Worm (Caenorhabditis elegans) whole organism, young adult: Measurements from ENCODE around the gene col-91.

Experiments used
- B0035.1 ChIP-seq: sonication (generic microtip); optimal IDR thresholded peaks from 2 replicates; lab custom pipeline; 2016; ENCODE audit warnings: missing genetic modification characterization, mild to moderate bottlenecking, missing compliant biosample characterization, missing genotype, missing genetic modification reagents
- atf-7 ChIP-seq: sonication (generic microtip); optimal IDR thresholded peaks from 2 replicates; lab custom pipeline; 2017; ENCODE audit warnings: mild to moderate bottlenecking, missing genetic modification characterization, missing compliant biosample characterization
- rpc-1 ChIP-seq, 2 experiments: fragments of 150-350 bp in 1 of 2; sonication (generic microtip) in 1 of 2; optimal IDR thresholded peaks; 2 replicates each; lab custom pipeline; 2014 to 2018; ENCODE audit warnings: missing biosample characterization in 1 of 2, missing genetic modification characterization in 1 of 2, missing genetic modification reagents in 1 of 2, missing genotype in 1 of 2
- snpc-4 ChIP-seq, 5 experiments: fragments of 150-350 bp in 1 of 5; sonication (generic microtip) in 4 of 5; optimal IDR thresholded peaks; 2 replicates each; lab custom pipeline; 2014 to 2018; ENCODE audit warnings: missing genetic modification characterization in 5 of 5, missing biosample characterization in 3 of 5, antibody characterized with exemption in 2 of 5, mild to moderate bottlenecking in 2 of 5, missing compliant biosample characterization in 2 of 5, missing genotype in 2 of 5, moderate library complexity in 2 of 5, missing genetic modification reagents in 1 of 5
- tbx-9 ChIP-seq: sonication (generic microtip); optimal IDR thresholded peaks from 2 replicates; lab custom pipeline; 2016; ENCODE audit warnings: borderline replicate concordance, missing genetic modification characterization, inconsistent platforms, missing compliant biosample characterization
- unc-130 ChIP-seq: sonication (generic microtip); optimal IDR thresholded peaks from 2 replicates; lab custom pipeline; 2016; ENCODE audit warnings: missing genetic modification reagents, missing genetic modification characterization, missing compliant biosample characterization

- TF ChIP-seq snpc-4 (GFP tag; optimal IDR thresholded peaks at IDR 0.05; lab: Kevin White, UChicago) = no peak
- TF ChIP-seq snpc-4 (tag; optimal IDR thresholded peaks at IDR 0.05; lab: Kevin White, UChicago) = no peak
- no peak for TF ChIP-seq atf-7 (tag; lab: Kevin White, UChicago)
- TF ChIP-seq unc-130 (GFP tag; lab: Kevin White, UChicago) = no peak
- no peak for TF ChIP-seq tbx-9 (tag; lab: Kevin White, UChicago)
- no peak for TF ChIP-seq B0035.1
- no peak for TF ChIP-seq rpc-1 (optimal IDR thresholded peaks at IDR 0.05; lab: Kevin White, UChicago)
- no peak for TF ChIP-seq rpc-1 (tag; optimal IDR thresholded peaks at IDR 0.05; lab: Kevin White, UChicago)
These were observed 5.4 kb downstream of the col-91 start, which contains the start of gene ncr-2 for ce11 chrIII:8258045-8258444.
